Worm (Caenorhabditis elegans) whole organism, early embryonic: Measurements from ENCODE around the gene vha-14.

Experiments used
- B0310.2 ChIP-seq: sonication (generic microtip); optimal IDR thresholded peaks from 2 replicates; lab custom pipeline; 2016; ENCODE audit warnings: mild to moderate bottlenecking, missing genetic modification characterization, missing compliant biosample characterization
- F13C5.2 ChIP-seq: sonication (generic microtip); optimal IDR thresholded peaks from 2 replicates; lab custom pipeline; 2017; ENCODE audit warnings: mild to moderate bottlenecking, missing genetic modification characterization, inconsistent platforms, missing compliant biosample characterization
- aly-1 ChIP-seq: sonication (generic microtip); optimal IDR thresholded peaks from 2 replicates; lab custom pipeline; 2016; ENCODE audit warnings: missing genetic modification characterization, missing compliant biosample characterization
- ama-1 ChIP-seq: fragments of 150-350 bp; optimal IDR thresholded peaks from 2 replicates; lab custom pipeline; 2014
- ceh-13 ChIP-seq: fragments of 200-800 bp; sonication (Bioruptor generic); optimal IDR thresholded peaks from 2 replicates; lab custom pipeline; 2018; ENCODE audit warnings: mild to moderate bottlenecking, missing genetic modification characterization, missing compliant biosample characterization
- ceh-36 ChIP-seq: sonication (generic microtip); optimal IDR thresholded peaks from 2 replicates; lab custom pipeline; 2016; ENCODE audit warnings: missing genetic modification characterization, inconsistent platforms, missing compliant biosample characterization
- ets-7 ChIP-seq: sonication (generic microtip); optimal IDR thresholded peaks from 2 replicates; lab custom pipeline; 2016; ENCODE audit warnings: missing genotype, missing genetic modification characterization, missing compliant biosample characterization
- flt-1 ChIP-seq: fragments of 200-800 bp; sonication (Bioruptor generic); IDR thresholded peaks from 2 replicates; pipeline ENCODE4 v1.3.6; 2022; ENCODE audit warnings: missing genetic modification characterization, missing compliant biosample characterization
- hmbx-1 ChIP-seq: sonication (generic microtip); optimal IDR thresholded peaks from 2 replicates; lab custom pipeline; 2016; ENCODE audit warnings: mild to moderate bottlenecking, missing genetic modification characterization, missing compliant biosample characterization
- hmg-4 ChIP-seq: fragments of 200-800 bp; sonication (Bioruptor generic); optimal IDR thresholded peaks from 2 replicates; lab custom pipeline; 2018; ENCODE audit warnings: mild to moderate bottlenecking, missing genetic modification characterization, missing compliant biosample characterization
- hnd-1 ChIP-seq: sonication (generic microtip); optimal IDR thresholded peaks from 2 replicates; lab custom pipeline; 2016; ENCODE audit warnings: missing genetic modification characterization, missing compliant biosample characterization
- pes-1 ChIP-seq: fragments of 200-800 bp; sonication (Bioruptor generic); IDR thresholded peaks from 2 replicates; pipeline ENCODE4 v1.3.6; 2022; ENCODE audit warnings: missing genetic modification reagents, missing genetic modification characterization, missing compliant biosample characterization
- scrt-1 ChIP-seq: fragments of 200-800 bp; sonication (Bioruptor generic); IDR thresholded peaks from 2 replicates; pipeline ENCODE4 v1.3.6; 2022; ENCODE audit warnings: missing genetic modification characterization, missing compliant biosample characterization
- sea-1 ChIP-seq: fragments of 200-800 bp; sonication (Bioruptor generic); conservative IDR thresholded peaks from 2 replicates; pipeline ENCODE4 v1.3.6; 2022; ENCODE audit warnings: missing genetic modification characterization, missing compliant biosample characterization
- tbx-11 ChIP-seq: fragments of 200-800 bp; sonication (Bioruptor generic); IDR thresholded peaks from 2 replicates; pipeline ENCODE4 v1.3.6; 2022; ENCODE audit warnings: missing genetic modification characterization, missing compliant biosample characterization
- tbx-37 ChIP-seq: fragments of 200-800 bp; sonication (Bioruptor generic); conservative IDR thresholded peaks from 2 replicates; pipeline ENCODE4 v1.3.6; 2022; ENCODE audit warnings: missing genetic modification reagents, missing genetic modification characterization, missing compliant biosample characterization
- tra-4 ChIP-seq: sonication (generic microtip); optimal IDR thresholded peaks from 2 replicates; lab custom pipeline; 2017; ENCODE audit warnings: missing genetic modification characterization, missing compliant biosample characterization

vha-14 gene

DNA sequence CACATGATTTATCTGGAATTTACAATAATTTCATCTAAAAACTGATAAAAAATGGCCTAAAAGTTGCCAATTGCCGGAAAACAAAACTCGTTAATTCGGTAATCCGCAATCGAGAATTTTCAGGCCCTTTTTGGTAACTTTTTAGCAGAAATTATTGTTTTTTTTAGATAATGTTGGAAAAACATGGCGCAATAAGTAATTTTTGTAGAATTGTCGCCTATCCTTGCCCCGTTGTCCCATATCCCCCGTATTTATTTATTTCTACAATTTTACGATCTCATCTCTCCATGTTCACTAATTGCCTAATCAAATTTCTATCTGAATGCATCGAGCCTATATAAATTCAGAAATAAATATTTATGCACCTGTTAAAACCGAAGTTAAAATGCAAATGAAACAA, 5.1 kb downstream of the vha-14 start:
- TF ChIP-seq scrt-1 (no peak), pes-1 (GFP tag; lab: Robert Waterston, UW) (no peak), ama-1 (lab: Kevin White, UChicago) (no peak), tbx-37 (GFP tag; lab: Robert Waterston, UW) (no peak), ceh-13 (GFP tag; lab: Kevin White, UChicago) (no peak), B0310.2 (no peak), F13C5.2 (no peak), tbx-11 (GFP tag; lab: Robert Waterston, UW) (no peak), ets-7 (tag; lab: Kevin White, UChicago) (no peak), ceh-36 (tag; lab: Kevin White, UChicago) (no peak), aly-1 (tag; lab: Kevin White, UChicago) (no peak), hnd-1 (no peak), tra-4 (tag; lab: Kevin White, UChicago) (no peak), flt-1 (GFP tag; lab: Robert Waterston, UW) (no peak), hmg-4 (GFP tag; lab: Kevin White, UChicago) (no peak)

- TF ChIP-seq B0310.2 (no peak), F13C5.2 (no peak), ceh-36 (tag; lab: Kevin White, UChicago) (no peak), hnd-1 (no peak), ceh-13 (GFP tag; lab: Kevin White, UChicago) (no peak), pes-1 (GFP tag; lab: Robert Waterston, UW) (no peak), tbx-37 (GFP tag; lab: Robert Waterston, UW) (no peak), aly-1 (tag; lab: Kevin White, UChicago) (no peak), sea-1 (GFP tag; lab: Robert Waterston, UW) (no peak), hmbx-1 (tag; lab: Kevin White, UChicago) (no peak), hmg-4 (GFP tag; lab: Kevin White, UChicago) (no peak), flt-1 (GFP tag; lab: Robert Waterston, UW) (no peak), scrt-1 (no peak), tra-4 (tag; lab: Kevin White, UChicago) (no peak), ama-1 (lab: Kevin White, UChicago) (no peak)
Measured at ce11 chrIII:9513569-9513968, 5.7 kb downstream of the vha-14 start, which contains the start of gene F55H2.8. Gene F55H2.8, plus strand, starts transcription at chrIII:9513869.

DNA sequence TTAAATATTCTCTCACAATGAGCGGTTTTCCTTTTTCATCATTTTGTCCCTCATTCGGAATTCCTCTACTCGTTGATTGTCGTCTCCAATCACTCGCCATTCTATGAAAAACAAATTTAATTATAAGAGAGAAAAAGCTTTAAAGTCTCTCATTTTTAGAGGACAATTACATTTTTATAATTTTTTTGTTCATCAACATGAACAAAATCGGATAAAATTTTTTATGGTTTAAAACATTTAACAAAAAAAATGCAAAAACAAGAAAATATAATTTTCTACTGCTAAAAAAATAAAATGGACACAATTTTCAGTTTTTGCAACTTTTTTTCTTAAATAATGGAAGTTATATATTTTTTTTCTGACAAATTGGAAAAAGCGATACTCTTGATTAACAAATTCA, 8.2 kb downstream of the vha-14 start, which contains the start of gene F55H2.7:
F55H2.7 (minus strand) TSS at position 101 of the 400 bp plus-strand sequence.
- TF ChIP-seq tbx-11 (GFP tag; lab: Robert Waterston, UW): no peak
- TF ChIP-seq ceh-13 (GFP tag; lab: Kevin White, UChicago): no peak
- no peak for TF ChIP-seq F13C5.2
- TF ChIP-seq hmg-4 (GFP tag; lab: Kevin White, UChicago): no peak
- no peak for TF ChIP-seq tbx-37 (GFP tag; lab: Robert Waterston, UW)
- TF ChIP-seq hnd-1: no peak

DNA sequence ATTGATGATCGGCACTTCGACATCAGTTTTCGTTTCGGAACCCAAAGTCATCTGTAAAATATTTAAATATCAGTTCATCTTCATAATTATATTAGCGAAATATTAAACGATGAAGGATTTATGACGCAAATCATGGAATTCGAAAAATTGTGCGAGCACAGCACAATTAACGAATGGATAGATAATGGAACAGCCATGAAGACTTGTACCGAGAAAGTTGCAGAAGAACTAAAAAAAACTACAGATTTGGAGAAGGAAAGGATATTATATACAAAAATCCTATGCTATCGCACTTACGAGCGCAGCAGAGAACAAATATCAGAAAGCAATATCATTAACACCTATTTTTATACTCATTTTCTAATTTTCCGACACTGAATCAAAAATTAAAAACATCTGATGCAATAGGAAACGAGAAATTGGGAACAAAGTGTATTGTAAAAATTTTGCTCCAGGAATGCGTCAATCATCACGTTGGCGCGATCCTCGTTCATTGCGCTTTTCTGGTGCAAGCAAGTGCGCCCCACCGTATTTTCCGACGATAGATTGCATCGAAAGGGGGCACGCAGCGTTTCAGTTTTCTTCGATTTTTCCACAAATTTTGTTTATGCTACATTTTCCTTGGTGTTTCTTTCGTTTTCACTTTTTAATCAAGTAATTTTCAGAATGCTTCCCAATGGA, 13.7 kb downstream of the vha-14 start, which contains the start of the genes clu-1 and prp-40:
clu-1 (minus strand) TSS at position 51 of the 681 bp plus-strand sequence.
prp-40 (plus strand) TSS at position 666 of the 681 bp plus-strand sequence.
- no peak for TF ChIP-seq B0310.2
- TF ChIP-seq hnd-1: no peak
- TF ChIP-seq ceh-36 (tag; lab: Kevin White, UChicago): no peak
- 0 out of 2 replicates have a peak, but pooled peaks have one; percentile 13 for TF ChIP-seq tbx-37 (GFP tag; lab: Robert Waterston, UW)
- TF ChIP-seq F13C5.2: peak; percentile 36
- no peak for TF ChIP-seq tra-4 (tag; lab: Kevin White, UChicago)
- TF ChIP-seq hmg-4 (GFP tag; lab: Kevin White, UChicago): peak; percentile 37

DNA sequence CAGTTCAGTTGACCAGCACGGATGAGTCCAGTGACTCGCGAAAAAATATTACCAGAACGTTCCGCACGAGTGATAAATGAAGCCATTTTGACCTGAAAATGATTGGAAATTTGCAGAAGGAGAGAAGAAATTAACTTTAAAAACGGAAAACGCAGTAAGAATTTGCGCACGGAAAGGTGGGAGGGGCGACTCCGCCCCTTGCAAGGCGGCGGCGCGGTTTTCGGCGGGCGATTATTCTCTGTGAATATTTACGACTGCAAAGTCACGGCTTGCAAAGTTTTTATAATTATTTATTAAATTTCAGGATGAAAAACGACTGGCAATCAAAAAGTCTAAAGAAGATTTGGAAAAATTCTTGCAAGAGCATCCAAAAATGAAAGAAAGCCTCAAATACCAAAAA, 15.7 kb downstream of the vha-14 start, which contains the start of gene mrps-23:
mrps-23 (minus strand) TSS at position 92 of the 400 bp plus-strand sequence.
- TF ChIP-seq hmbx-1 (tag; lab: Kevin White, UChicago) (no peak), aly-1 (tag; lab: Kevin White, UChicago) (no peak), tbx-37 (GFP tag; lab: Robert Waterston, UW) (no peak), ceh-36 (tag; lab: Kevin White, UChicago) (no peak), F13C5.2 (no peak), hmg-4 (GFP tag; lab: Kevin White, UChicago) (peak; percentile 7), ets-7 (tag; lab: Kevin White, UChicago) (no peak), ama-1 (lab: Kevin White, UChicago) (no peak)

- TF ChIP-seq tbx-11 (GFP tag; lab: Robert Waterston, UW): no peak
- TF ChIP-seq scrt-1: no peak
- no peak for TF ChIP-seq B0310.2
- TF ChIP-seq tbx-37 (GFP tag; lab: Robert Waterston, UW): no peak
Measured at ce11 chrIII:9525252-9525651, 17.4 kb downstream of the vha-14 start, which contains the start of gene trpp-3. Gene trpp-3, plus strand, starts transcription at chrIII:9525552.

DNA sequence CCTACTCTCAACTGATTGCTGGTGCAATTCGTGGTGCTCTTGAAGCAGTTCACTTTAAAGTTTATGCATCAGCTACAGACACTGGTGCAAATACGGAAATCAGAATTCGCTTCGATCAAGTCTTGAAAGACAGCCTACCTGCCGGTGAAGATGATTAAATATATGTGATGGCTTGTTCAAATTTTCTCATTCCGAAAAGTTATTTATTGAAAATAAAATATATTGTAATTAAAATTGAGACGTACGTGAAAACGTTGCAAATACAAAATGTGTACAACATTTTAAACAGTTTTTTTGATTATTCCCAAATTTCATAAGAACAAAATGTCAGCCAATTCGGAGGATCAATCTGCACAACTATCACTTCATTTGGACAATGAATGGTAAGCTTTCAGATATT, 19.0 kb downstream of the vha-14 start, which contains the start of gene ZK1098.6:
ZK1098.6 (plus strand) TSS at position 301 of the 400 bp plus-strand sequence.
- TF ChIP-seq hmg-4 (GFP tag; lab: Kevin White, UChicago) (no peak), F13C5.2 (no peak), ceh-13 (GFP tag; lab: Kevin White, UChicago) (no peak), hmbx-1 (tag; lab: Kevin White, UChicago) (no peak), scrt-1 (no peak), ets-7 (tag; lab: Kevin White, UChicago) (no peak), B0310.2 (no peak), pes-1 (GFP tag; lab: Robert Waterston, UW) (no peak), tra-4 (tag; lab: Kevin White, UChicago) (no peak), tbx-37 (GFP tag; lab: Robert Waterston, UW) (no peak), aly-1 (tag; lab: Kevin White, UChicago) (no peak), sea-1 (GFP tag; lab: Robert Waterston, UW) (no peak), tbx-11 (GFP tag; lab: Robert Waterston, UW) (no peak), hnd-1 (no peak), ama-1 (lab: Kevin White, UChicago) (no peak), ceh-36 (tag; lab: Kevin White, UChicago) (no peak), flt-1 (GFP tag; lab: Robert Waterston, UW) (no peak)
